Fruit fly (Drosophila melanogaster) whole organism, prepupa: ENCODE results near the gene CycA.

Source experiments
- Blimp-1 ChIP-seq: fragments of 200-800 bp; sonication (Bioruptor generic); optimal IDR thresholded peaks from 3 replicates; lab custom pipeline; 2017; ENCODE audit warnings: missing biosample characterization, missing genetic modification characterization, mild to moderate bottlenecking, moderate library complexity, missing genetic modification reagents
- CG10669 ChIP-seq: fragments of 200-800 bp; sonication (Bioruptor generic); optimal IDR thresholded peaks from 3 replicates; lab custom pipeline; 2018; ENCODE audit warnings: missing biosample characterization, mild to moderate bottlenecking, missing genetic modification characterization, moderate library complexity
- CG11294 ChIP-seq: fragments of 200-800 bp; sonication (Bioruptor generic); IDR thresholded peaks from 2 replicates; pipeline ENCODE4 v1.3.6; 2022; ENCODE audit warnings: missing biosample characterization, missing genetic modification characterization
- CG11902 ChIP-seq: fragments of 200-800 bp; sonication (Bioruptor generic); optimal IDR thresholded peaks from 3 replicates; lab custom pipeline; 2016; ENCODE audit warnings: missing biosample characterization, missing genetic modification characterization
- CG3032 ChIP-seq: fragments of 200-800 bp; optimal IDR thresholded peaks from 2 replicates; lab custom pipeline; 2019; ENCODE audit warnings: missing biosample characterization, mild to moderate bottlenecking, missing genetic modification characterization, moderate library complexity
- CG4318 ChIP-seq: fragments of 200-800 bp; sonication (Bioruptor generic); optimal IDR thresholded peaks from 3 replicates; lab custom pipeline; 2017; ENCODE audit warnings: missing biosample characterization, mild to moderate bottlenecking, missing genetic modification characterization
- CG6163 ChIP-seq: fragments of 200-800 bp; sonication (Bioruptor generic); IDR thresholded peaks from 3 replicates; pipeline ENCODE4 v1.3.6; 2022; ENCODE audit warnings: missing biosample characterization, missing genetic modification characterization
- Eip93F ChIP-seq: fragments of 200-800 bp; sonication (Bioruptor generic); optimal IDR thresholded peaks from 2 replicates; lab custom pipeline; 2016; ENCODE audit warnings: missing biosample characterization, mild to moderate bottlenecking, missing genetic modification characterization
- Gug ChIP-seq: fragments of 200-800 bp; sonication (Bioruptor generic); IDR thresholded peaks from 2 replicates; pipeline ENCODE4 v1.3.6; 2022; ENCODE audit warnings: missing biosample characterization, missing genetic modification characterization
- Met ChIP-seq: fragments of 200-800 bp; sonication (Bioruptor generic); optimal IDR thresholded peaks from 3 replicates; lab custom pipeline; 2016; ENCODE audit warnings: missing biosample characterization, missing genetic modification characterization
- Sox14 ChIP-seq: fragments of 200-800 bp; sonication (Bioruptor generic); optimal IDR thresholded peaks from 3 replicates; lab custom pipeline; 2016; ENCODE audit warnings: missing biosample characterization, missing genetic modification characterization
- acj6 ChIP-seq: fragments of 200-800 bp; sonication (Bioruptor generic); optimal IDR thresholded peaks from 3 replicates; lab custom pipeline; 2016; ENCODE audit warnings: missing biosample characterization, missing genetic modification characterization
- esn ChIP-seq: fragments of 200-800 bp; sonication (Bioruptor generic); optimal IDR thresholded peaks from 2 replicates; lab custom pipeline; 2016; ENCODE audit warnings: missing biosample characterization, mild to moderate bottlenecking, missing genetic modification characterization, moderate library complexity
- net ChIP-seq: fragments of 200-800 bp; sonication (Bioruptor generic); optimal IDR thresholded peaks from 3 replicates; lab custom pipeline; 2016; ENCODE audit warnings: missing biosample characterization, missing genetic modification characterization

dm6 chr3L:11788936-11789352 lies 44.4 kb downstream of the CycA start:
- TF ChIP-seq CG4318 (GFP tag; lab: Kevin White, UChicago): no peak
- TF ChIP-seq net: no peak
- no peak for TF ChIP-seq Met (GFP tag; lab: Kevin White, UChicago)
- TF ChIP-seq CG11902: no peak
- no peak for TF ChIP-seq acj6 (GFP tag; lab: Kevin White, UChicago)
- TF ChIP-seq CG10669: no peak
- TF ChIP-seq Eip93F: peak; percentile 8
- TF ChIP-seq CG3032: no peak
- no peak for TF ChIP-seq CG6163 (GFP tag; lab: Robert Waterston, UW)
- TF ChIP-seq esn (GFP tag; lab: Kevin White, UChicago): no peak
- no peak for TF ChIP-seq Sox14
- no peak for TF ChIP-seq CG11294
- no peak for TF ChIP-seq Blimp-1
- TF ChIP-seq Gug (GFP tag; lab: Robert Waterston, UW): no peak
